Fruit fly (Drosophila melanogaster): ENCODE measurements around the gene ogre.

DNA sequence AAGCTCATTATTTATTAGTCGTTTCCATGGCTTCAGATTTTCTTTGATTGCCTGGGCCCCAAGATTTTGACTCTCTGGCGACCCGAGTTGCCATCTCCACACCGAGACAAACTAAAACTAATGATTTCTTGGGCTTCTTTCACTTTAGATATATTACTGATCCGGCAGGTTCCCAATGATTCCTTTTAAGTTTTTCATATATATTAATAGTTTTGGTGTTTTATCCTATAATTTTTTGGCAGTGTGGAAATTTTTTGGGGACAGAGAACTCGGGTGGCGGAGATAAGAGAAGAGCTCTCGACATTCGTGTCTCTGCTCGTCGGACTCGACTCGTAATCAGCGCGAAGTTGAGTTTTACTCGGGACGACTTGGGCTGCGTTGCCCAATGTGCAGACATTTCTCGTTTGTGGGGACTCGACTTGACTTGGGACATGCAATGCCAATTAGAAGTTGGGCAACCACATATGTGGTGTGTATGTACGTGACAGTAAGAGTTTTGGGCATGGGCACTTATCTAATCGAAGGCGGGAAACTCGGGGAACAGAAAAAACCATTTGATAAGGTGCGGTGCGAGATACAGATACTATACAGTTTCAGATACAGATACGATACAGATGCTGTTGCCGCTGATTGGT, 10.1 kb upstream of the ogre start:
- TF ChIP-seq kay (GFP tag; ENCODE audit: borderline replicate concordance) (no peak), ovo (GFP tag; optimal IDR thresholded peaks at IDR 0.05) (no peak), CG7101 (tag; optimal IDR thresholded peaks at IDR 0.05) (no peak)

Measured in whole organism, adult.